Worm (Caenorhabditis elegans) whole organism, L4 larva: Measurements from ENCODE around the gene cdd-1.

Experiments
- F26F4.8 ChIP-seq: fragments of 200-800 bp; sonication (Bioruptor generic); conservative IDR thresholded peaks from 2 replicates; pipeline ENCODE4 v1.3.6; 2022; ENCODE audit warnings: missing genetic modification characterization, missing compliant biosample characterization
- F37D6.2 ChIP-seq: sonication (generic microtip); optimal IDR thresholded peaks from 2 replicates; lab custom pipeline; 2016; ENCODE audit warnings: mild to moderate bottlenecking, missing genetic modification characterization, missing compliant biosample characterization
- Y48G9A.11 ChIP-seq: fragments of 200-800 bp; sonication (Bioruptor generic); IDR thresholded peaks from 2 replicates; pipeline ENCODE4 v1.3.6; 2022; ENCODE audit warnings: missing genetic modification reagents, missing genetic modification characterization, missing compliant biosample characterization
- ZK337.2 ChIP-seq: fragments of 200-800 bp; sonication (Bioruptor generic); IDR thresholded peaks from 2 replicates; pipeline ENCODE4 v1.3.6; 2022; ENCODE audit warnings: missing genetic modification reagents, missing genetic modification characterization, missing compliant biosample characterization
- aha-1 ChIP-seq: fragments of 150-350 bp; peaks from one replicate; lab custom pipeline; 2014; ENCODE audit warnings: missing biosample characterization, missing genetic modification characterization
- aly-2 ChIP-seq: sonication (generic microtip); optimal IDR thresholded peaks from 2 replicates; lab custom pipeline; 2018; ENCODE audit warnings: missing biosample characterization, missing genetic modification characterization
- arid-1 ChIP-seq: fragments of 200-800 bp; sonication (Bioruptor generic); conservative IDR thresholded peaks from 2 replicates; pipeline ENCODE4 v1.3.6; 2022; ENCODE audit warnings: missing genetic modification reagents, missing genetic modification characterization, missing compliant biosample characterization
- attf-4 ChIP-seq: sonication (generic microtip); optimal IDR thresholded peaks from 3 replicates; lab custom pipeline; 2017; ENCODE audit warnings: missing biosample characterization, missing genetic modification characterization
- ceh-32 ChIP-seq: sonication (generic microtip); optimal IDR thresholded peaks from 2 replicates; lab custom pipeline; 2016; ENCODE audit warnings: mild to moderate bottlenecking, missing genetic modification characterization, missing compliant biosample characterization; ENCODE audit not compliant: poor library complexity
- ceh-44 ChIP-seq: fragments of 200-800 bp; sonication (Bioruptor generic); IDR thresholded peaks from 2 replicates; pipeline ENCODE4 v1.3.6; 2022; ENCODE audit warnings: missing genetic modification reagents, missing genetic modification characterization, missing compliant biosample characterization
- ceh-62 ChIP-seq: sonication (generic microtip); optimal IDR thresholded peaks from 2 replicates; lab custom pipeline; 2017; ENCODE audit warnings: missing biosample characterization, missing genetic modification characterization
- ces-1 ChIP-seq: fragments of 150-350 bp; sonication (generic microtip); optimal IDR thresholded peaks from 4 replicates; lab custom pipeline; 2014; ENCODE audit warnings: missing biosample characterization, missing genetic modification reagents, missing genetic modification characterization
- ctbp-1 ChIP-seq: fragments of 200-800 bp; sonication (Bioruptor generic); IDR thresholded peaks from 2 replicates; pipeline ENCODE4 v1.3.6; 2022; ENCODE audit warnings: missing genetic modification reagents, missing genetic modification characterization, missing compliant biosample characterization
- daf-12 ChIP-seq: fragments of 150-350 bp; optimal IDR thresholded peaks from 2 replicates; lab custom pipeline; 2014; ENCODE audit warnings: missing biosample characterization, missing genetic modification reagents, missing genetic modification characterization
- daf-8 ChIP-seq: fragments of 200-800 bp; sonication (Bioruptor generic); IDR thresholded peaks from 2 replicates; pipeline ENCODE4 v1.3.6; 2022; ENCODE audit warnings: missing genetic modification characterization, missing compliant biosample characterization
- dpl-1 ChIP-seq: fragments of 150-350 bp; optimal IDR thresholded peaks from 2 replicates; lab custom pipeline; 2014; ENCODE audit warnings: missing biosample characterization, missing genetic modification reagents, missing genetic modification characterization
- egl-43 ChIP-seq: fragments of 200-800 bp; sonication (Bioruptor generic); IDR thresholded peaks from 2 replicates; pipeline ENCODE4 v1.3.6; 2022; ENCODE audit warnings: missing genetic modification reagents, missing genetic modification characterization, missing compliant biosample characterization
- fkh-10 ChIP-seq: fragments of 150-350 bp; optimal IDR thresholded peaks from 2 replicates; lab custom pipeline; 2014; ENCODE audit warnings: missing biosample characterization, missing genetic modification reagents, missing genetic modification characterization
- gei-8 ChIP-seq: fragments of 200-800 bp; sonication (Bioruptor generic); optimal IDR thresholded peaks from 2 replicates; lab custom pipeline; 2018; ENCODE audit warnings: mild to moderate bottlenecking, missing genetic modification characterization, missing compliant biosample characterization
- hlh-30 ChIP-seq: sonication (generic microtip); optimal IDR thresholded peaks from 2 replicates; lab custom pipeline; 2017; ENCODE audit warnings: antibody characterized with exemption, mild to moderate bottlenecking, missing genetic modification characterization, missing compliant biosample characterization; ENCODE audit not compliant: insufficient read depth
- hmg-1.1 ChIP-seq: fragments of 200-800 bp; sonication (Bioruptor generic); IDR thresholded peaks from 2 replicates; pipeline ENCODE4 v1.3.6; 2022; ENCODE audit warnings: missing genetic modification reagents, missing genetic modification characterization, missing compliant biosample characterization
- lin-1 ChIP-seq: fragments of 200-800 bp; sonication (Bioruptor generic); IDR thresholded peaks from 2 replicates; pipeline ENCODE4 v1.3.6; 2022; ENCODE audit warnings: missing genetic modification reagents, missing genetic modification characterization, missing compliant biosample characterization
- lin-15B ChIP-seq: fragments of 150-350 bp; sonication (generic microtip); optimal IDR thresholded peaks from 3 replicates; lab custom pipeline; 2014; ENCODE audit warnings: missing biosample characterization, missing genetic modification characterization
- lir-3 ChIP-seq: sonication (generic microtip); optimal IDR thresholded peaks from 2 replicates; lab custom pipeline; 2016; ENCODE audit warnings: mild to moderate bottlenecking, missing genetic modification characterization, missing compliant biosample characterization
- madf-5 ChIP-seq, 2 experiments: fragments of 200-800 bp; sonication (Bioruptor generic); IDR thresholded peaks; 2 replicates each; pipeline ENCODE4 v1.3.6; 2022; ENCODE audit warnings: missing compliant biosample characterization in 2 of 2, missing genetic modification characterization in 2 of 2
- madf-9 ChIP-seq: fragments of 200-800 bp; sonication (Bioruptor generic); conservative IDR thresholded peaks from 2 replicates; pipeline ENCODE4 v1.3.6; 2022; ENCODE audit warnings: missing genetic modification reagents, missing genetic modification characterization, missing compliant biosample characterization
- mdl-1 ChIP-seq, 2 experiments: fragments of 150-350 bp in 1 of 2; sonication (generic microtip) in 1 of 2; optimal IDR thresholded peaks; 2 replicates each; lab custom pipeline; 2014 to 2017; ENCODE audit warnings: missing biosample characterization in 2 of 2, missing genetic modification characterization in 2 of 2
- mxl-3 ChIP-seq: fragments of 200-800 bp; sonication (Bioruptor generic); optimal IDR thresholded peaks from 2 replicates; lab custom pipeline; 2018; ENCODE audit warnings: mild to moderate bottlenecking, missing genetic modification characterization, missing compliant biosample characterization
- nhr-10 ChIP-seq: fragments of 150-350 bp; optimal IDR thresholded peaks from 2 replicates; lab custom pipeline; 2014; ENCODE audit warnings: missing biosample characterization, missing genetic modification characterization
- nhr-102 ChIP-seq: sonication (generic microtip); optimal IDR thresholded peaks from 2 replicates; lab custom pipeline; 2016; ENCODE audit warnings: mild to moderate bottlenecking, missing genetic modification characterization, moderate library complexity, missing compliant biosample characterization
- nhr-11 ChIP-seq: fragments of 150-350 bp; optimal IDR thresholded peaks from 2 replicates; lab custom pipeline; 2014; ENCODE audit warnings: missing biosample characterization, missing genetic modification characterization
- nhr-237 ChIP-seq: sonication (generic microtip); optimal IDR thresholded peaks from 2 replicates; lab custom pipeline; 2017; ENCODE audit warnings: missing biosample characterization, missing genetic modification characterization
- nhr-25 ChIP-seq: sonication (generic microtip); optimal IDR thresholded peaks from 2 replicates; lab custom pipeline; 2017; ENCODE audit warnings: missing genetic modification characterization, mild to moderate bottlenecking, missing compliant biosample characterization, antibody characterized with exemption, moderate library complexity, borderline replicate concordance; ENCODE audit not compliant: insufficient read depth
- nhr-42 ChIP-seq: fragments of 200-800 bp; sonication (Bioruptor generic); IDR thresholded peaks from 2 replicates; pipeline ENCODE4 v1.3.6; 2022; ENCODE audit warnings: missing genetic modification characterization, missing compliant biosample characterization
- nhr-48 ChIP-seq: sonication (generic microtip); optimal IDR thresholded peaks from 2 replicates; lab custom pipeline; 2016; ENCODE audit warnings: mild to moderate bottlenecking, missing genetic modification characterization, missing compliant biosample characterization
- nhr-6 ChIP-seq: fragments of 150-350 bp; optimal IDR thresholded peaks from 2 replicates; lab custom pipeline; 2014; ENCODE audit warnings: missing biosample characterization, missing genetic modification characterization
- nhr-76 ChIP-seq: fragments of 150-350 bp; optimal IDR thresholded peaks from 2 replicates; lab custom pipeline; 2014; ENCODE audit warnings: missing biosample characterization, missing genetic modification characterization
- php-3 ChIP-seq: fragments of 200-800 bp; sonication (Bioruptor generic); IDR thresholded peaks from 2 replicates; pipeline ENCODE4 v1.3.6; 2022; ENCODE audit warnings: missing genetic modification reagents, missing genetic modification characterization, missing compliant biosample characterization
- rbr-2 ChIP-seq: sonication (generic microtip); optimal IDR thresholded peaks from 2 replicates; lab custom pipeline; 2016; ENCODE audit warnings: missing genotype, missing genetic modification characterization, missing compliant biosample characterization
- sdz-12 ChIP-seq: fragments of 200-800 bp; sonication (Bioruptor generic); optimal IDR thresholded peaks from 2 replicates; lab custom pipeline; 2018; ENCODE audit warnings: mild to moderate bottlenecking, missing genetic modification characterization, missing compliant biosample characterization
- set-16 ChIP-seq: fragments of 200-800 bp; sonication (Bioruptor generic); IDR thresholded peaks from 2 replicates; pipeline ENCODE4 v1.3.6; 2022; ENCODE audit warnings: missing genetic modification reagents, missing genetic modification characterization, missing compliant biosample characterization
- snpc-1.2 ChIP-seq: fragments of 200-800 bp; sonication (Bioruptor generic); IDR thresholded peaks from 2 replicates; pipeline ENCODE4 v1.3.6; 2022; ENCODE audit warnings: missing genetic modification reagents, missing genetic modification characterization, missing compliant biosample characterization
- spr-1 ChIP-seq: sonication (generic microtip); optimal IDR thresholded peaks from 2 replicates; lab custom pipeline; 2016; ENCODE audit warnings: mild to moderate bottlenecking, missing genetic modification characterization, missing compliant biosample characterization
- spr-3 ChIP-seq: fragments of 200-800 bp; sonication (Bioruptor generic); optimal IDR thresholded peaks from 2 replicates; lab custom pipeline; 2018; ENCODE audit warnings: mild to moderate bottlenecking, missing genetic modification characterization, missing compliant biosample characterization
- tag-97 ChIP-seq: fragments of 200-800 bp; sonication (Bioruptor generic); IDR thresholded peaks from 2 replicates; pipeline ENCODE4 v1.3.6; 2022; ENCODE audit warnings: missing genetic modification characterization, missing compliant biosample characterization
- unc-130 ChIP-seq: sonication (generic microtip); optimal IDR thresholded peaks from 2 replicates; lab custom pipeline; 2016; ENCODE audit warnings: missing genetic modification reagents, missing genetic modification characterization, missing compliant biosample characterization
- unc-62 ChIP-seq, 3 experiments: fragments of 150-350 bp in 1 of 3; sonication (generic microtip); optimal IDR thresholded peaks in 2 of 3; peaks in 1 of 3; 1 replicate in 1 of 3; 2 replicates in 2 of 3; lab custom pipeline; 2014 to 2017; ENCODE audit warnings: missing biosample characterization in 3 of 3, missing genetic modification characterization in 3 of 3, missing genetic modification reagents in 3 of 3, missing genotype in 1 of 3
- vab-7 ChIP-seq: fragments of 200-800 bp; sonication (Bioruptor generic); IDR thresholded peaks from 2 replicates; pipeline ENCODE4 v1.3.6; 2022; ENCODE audit warnings: missing genetic modification reagents, missing genetic modification characterization, missing compliant biosample characterization
- zag-1 ChIP-seq: fragments of 150-350 bp; optimal IDR thresholded peaks from 2 replicates; lab custom pipeline; 2014; ENCODE audit warnings: missing biosample characterization, missing genetic modification characterization
- zfp-2 ChIP-seq: sonication (generic microtip); optimal IDR thresholded peaks from 2 replicates; lab custom pipeline; 2016; ENCODE audit warnings: mild to moderate bottlenecking, missing genetic modification characterization, missing compliant biosample characterization
- zip-11 ChIP-seq: fragments of 200-800 bp; sonication (Bioruptor generic); IDR thresholded peaks from 2 replicates; pipeline ENCODE4 v1.3.6; 2022; ENCODE audit warnings: missing genetic modification characterization, missing compliant biosample characterization

The cdd-1 gene

ce11 chrX:8231858-8232257 is 20.9 kb upstream of the cdd-1 start, which contains the start of gene K02A6.3 (continued):
- TF ChIP-seq nhr-10 (tag; lab: Kevin White, UChicago) (no peak), nhr-237 (tag; lab: Kevin White, UChicago) (no peak), daf-12 (tag; lab: Kevin White, UChicago) (no peak), dpl-1 (GFP tag; lab: Kevin White, UChicago) (peak; percentile 56), fkh-10 (GFP tag; lab: Kevin White, UChicago) (no peak), nhr-42 (GFP tag; lab: Robert Waterston, UW) (no peak), madf-5 (GFP tag; IDR thresholded peaks at IDR 0.05; lab: Robert Waterston, UW) (no peak), attf-4 (tag; lab: Kevin White, UChicago) (no peak), tag-97 (GFP tag; lab: Robert Waterston, UW) (no peak), rbr-2 (tag; lab: Kevin White, UChicago) (peak; percentile 79), nhr-76 (tag; lab: Kevin White, UChicago) (peak; percentile 63), F37D6.2 (tag; lab: Kevin White, UChicago) (peak; percentile 27), mxl-3 (GFP tag; lab: Kevin White, UChicago) (peak; percentile 100), vab-7 (GFP tag; lab: Robert Waterston, UW) (no peak; the same call in 1 of the 2 replicates), snpc-1.2 (GFP tag; lab: Robert Waterston, UW) (no peak), daf-8 (GFP tag; lab: Robert Waterston, UW) (no peak), aha-1 (tag; lab: Kevin White, UChicago) (peak; percentile 95), spr-3 (GFP tag; lab: Kevin White, UChicago) (no peak), ces-1 (GFP tag; lab: Kevin White, UChicago) (no peak), spr-1 (tag; lab: Kevin White, UChicago) (peak; percentile 3), F26F4.8 (no peak), lir-3 (tag; lab: Kevin White, UChicago) (no peak), hlh-30 (tag; lab: Kevin White, UChicago) (peak; percentile 99), nhr-102 (tag; lab: Kevin White, UChicago) (peak; percentile 82), lin-15B (tag; lab: Kevin White, UChicago) (no peak), nhr-25 (tag; lab: Kevin White, UChicago) (peak; percentile 12), Y48G9A.11 (GFP tag; lab: Robert Waterston, UW) (no peak), arid-1 (GFP tag; lab: Robert Waterston, UW) (peak; percentile 37; the same call in 1 of the 2 replicates), zip-11 (GFP tag; lab: Robert Waterston, UW) (no peak), aly-2 (tag; lab: Kevin White, UChicago) (no peak), hmg-1.1 (peak; percentile 85), zfp-2 (tag; lab: Kevin White, UChicago) (no peak), ZK337.2 (GFP tag; lab: Robert Waterston, UW) (no peak), nhr-48 (tag; lab: Kevin White, UChicago) (peak; percentile 85), sdz-12 (no peak), nhr-6 (peak; percentile 54), mdl-1 (tag; optimal IDR thresholded peaks at IDR 0.05; lab: Kevin White, UChicago) (peak; percentile 94 to 99), nhr-11 (tag; lab: Kevin White, UChicago) (peak; percentile 84), gei-8 (GFP tag; lab: Kevin White, UChicago) (peak; percentile 77), ceh-62 (no peak), unc-130 (GFP tag; lab: Kevin White, UChicago) (no peak), zag-1 (tag; lab: Kevin White, UChicago) (no peak), ceh-44 (GFP tag; lab: Robert Waterston, UW) (no peak), lin-1 (GFP tag; lab: Robert Waterston, UW) (peak; percentile 52; the same call in 1 of the 2 replicates), unc-62 (GFP tag; optimal IDR thresholded peaks at IDR 0.05 in 1 of 2; lab: Kevin White, UChicago) (peak in 1 of 2 experiments; percentile 85), unc-62 (tag; optimal IDR thresholded peaks at IDR 0.05; lab: Kevin White, UChicago) (no peak), madf-9 (GFP tag; lab: Robert Waterston, UW) (peak; percentile 62), php-3 (GFP tag; lab: Robert Waterston, UW) (peak; percentile 68), ceh-32 (tag; lab: Kevin White, UChicago) (no peak), set-16 (GFP tag; lab: Robert Waterston, UW) (peak; percentile 40; the same call in 1 of the 2 replicates), ctbp-1 (GFP tag; lab: Robert Waterston, UW) (peak; percentile 44; the same call in 1 of the 2 replicates), egl-43 (no peak; the same call in 1 of the 2 replicates)
